Fruit fly (Drosophila melanogaster) whole organism, embryonic: Measurements from ENCODE around the gene CG17107.

Experiments
- C15 ChIP-seq: fragments of 200-800 bp; sonication (Bioruptor generic); IDR thresholded peaks from 3 replicates; pipeline ENCODE4 v1.3.6; 2022; ENCODE audit warnings: missing biosample characterization, missing genetic modification characterization
- CG10462 ChIP-seq: fragments of 200-800 bp; sonication (Bioruptor generic); optimal IDR thresholded peaks from 2 replicates; lab custom pipeline; 2016; ENCODE audit warnings: missing biosample characterization, missing genetic modification characterization
- CG11504 ChIP-seq: fragments of 200-800 bp; sonication (Bioruptor generic); optimal IDR thresholded peaks from 3 replicates; lab custom pipeline; 2019; ENCODE audit warnings: missing biosample characterization, mild to moderate bottlenecking, missing genetic modification characterization, moderate library complexity
- CG11560 ChIP-seq: fragments of 200-800 bp; sonication (Bioruptor generic); IDR thresholded peaks from 3 replicates; pipeline ENCODE4 v1.3.6; 2022; ENCODE audit warnings: missing biosample characterization, missing genetic modification characterization
- CG12299 ChIP-seq: fragments of 200-800 bp; sonication (Bioruptor generic); optimal IDR thresholded peaks from 2 replicates; lab custom pipeline; 2018; ENCODE audit warnings: missing biosample characterization, mild to moderate bottlenecking, missing genetic modification characterization
- CG12942 ChIP-seq: fragments of 200-800 bp; sonication (Bioruptor generic); optimal IDR thresholded peaks from 3 replicates; lab custom pipeline; 2016; ENCODE audit warnings: missing biosample characterization, missing genetic modification characterization
- CG14710 ChIP-seq: fragments of 200-800 bp; sonication (Bioruptor generic); optimal IDR thresholded peaks from 3 replicates; lab custom pipeline; 2019; ENCODE audit warnings: missing biosample characterization, mild to moderate bottlenecking, missing genetic modification characterization, moderate library complexity
- CG16779 ChIP-seq: fragments of 200-800 bp; sonication (Bioruptor generic); IDR thresholded peaks from 2 replicates; pipeline ENCODE4 v1.3.6; 2022; ENCODE audit warnings: missing biosample characterization, missing genetic modification characterization
- CG2199 ChIP-seq: fragments of 200-800 bp; sonication (Bioruptor generic); IDR thresholded peaks from 3 replicates; pipeline ENCODE4 v1.3.6; 2022; ENCODE audit warnings: missing biosample characterization, missing genetic modification characterization
- CG2712 ChIP-seq: fragments of 200-800 bp; optimal IDR thresholded peaks from 3 replicates; lab custom pipeline; 2019; ENCODE audit warnings: missing biosample characterization, mild to moderate bottlenecking, missing genetic modification characterization, moderate library complexity
- CG30020 ChIP-seq: fragments of 200-800 bp; optimal IDR thresholded peaks from 2 replicates; lab custom pipeline; 2019; ENCODE audit warnings: missing biosample characterization, mild to moderate bottlenecking, missing genetic modification characterization, moderate library complexity
- CG31441 ChIP-seq: fragments of 200-800 bp; sonication (Bioruptor generic); IDR thresholded peaks from 2 replicates; pipeline ENCODE4 v1.3.6; 2022; ENCODE audit warnings: missing biosample characterization, missing genetic modification characterization
- CG32532 ChIP-seq: fragments of 200-800 bp; sonication (Bioruptor generic); IDR thresholded peaks from 2 replicates; pipeline ENCODE4 v1.3.6; 2022; ENCODE audit warnings: missing biosample characterization, missing genetic modification characterization
- CG3995 ChIP-seq: fragments of 200-800 bp; sonication (Bioruptor generic); optimal IDR thresholded peaks from 3 replicates; lab custom pipeline; 2016; ENCODE audit warnings: missing biosample characterization, missing genetic modification characterization
- CG5180 ChIP-seq: fragments of 200-800 bp; sonication (Bioruptor generic); optimal IDR thresholded peaks from 3 replicates; lab custom pipeline; 2017; ENCODE audit warnings: missing biosample characterization, missing genetic modification characterization, mild to moderate bottlenecking, moderate library complexity, missing genetic modification reagents
- CTCF ChIP-seq: fragments of 200-800 bp; sonication (Bioruptor generic); optimal IDR thresholded peaks from 2 replicates; lab custom pipeline; 2017; ENCODE audit warnings: missing biosample characterization, mild to moderate bottlenecking, missing genetic modification characterization, moderate library complexity
- CoRest ChIP-seq: fragments of 200-800 bp; sonication (Bioruptor generic); optimal IDR thresholded peaks from 3 replicates; lab custom pipeline; 2018; ENCODE audit warnings: missing biosample characterization, mild to moderate bottlenecking, missing genetic modification characterization, moderate library complexity
- Dek ChIP-seq: fragments of 200-800 bp; sonication (Bioruptor generic); optimal IDR thresholded peaks from 3 replicates; lab custom pipeline; 2019; ENCODE audit warnings: missing biosample characterization, mild to moderate bottlenecking, missing genetic modification characterization, moderate library complexity
- Doc3 ChIP-seq: fragments of 200-800 bp; sonication (Bioruptor generic); IDR thresholded peaks from 3 replicates; pipeline ENCODE4 v1.3.6; 2022; ENCODE audit warnings: missing biosample characterization, missing genetic modification characterization; ENCODE audit not compliant: partially characterized antibody
- Elba2 ChIP-seq: fragments of 200-800 bp; sonication (Bioruptor generic); optimal IDR thresholded peaks from 3 replicates; lab custom pipeline; 2016; ENCODE audit warnings: missing biosample characterization, missing genetic modification characterization
- Ets65A ChIP-seq: fragments of 200-800 bp; sonication (Bioruptor generic); peaks from one replicate; lab custom pipeline; 2016; ENCODE audit warnings: missing biosample characterization, missing genetic modification characterization
- H2.0 ChIP-seq: fragments of 200-800 bp; sonication (Bioruptor generic); IDR thresholded peaks from 2 replicates; pipeline ENCODE4 v1.3.6; 2022; ENCODE audit warnings: missing biosample characterization, missing genetic modification characterization
- MBD-R2 ChIP-seq: fragments of 200-800 bp; sonication (Bioruptor generic); IDR thresholded peaks from 2 replicates; pipeline ENCODE4 v1.3.6; 2022; ENCODE audit warnings: missing biosample characterization, missing genetic modification characterization
- Max ChIP-seq: fragments of 200-800 bp; sonication (Bioruptor generic); optimal IDR thresholded peaks from 2 replicates; lab custom pipeline; 2016; ENCODE audit warnings: missing biosample characterization, mild to moderate bottlenecking, missing genetic modification characterization
- Mes4 ChIP-seq: fragments of 200-800 bp; sonication (Bioruptor generic); optimal IDR thresholded peaks from 2 replicates; lab custom pipeline; 2016; ENCODE audit warnings: missing biosample characterization, missing genetic modification characterization
- Myb ChIP-seq: fragments of 200-800 bp; sonication (Bioruptor generic); optimal IDR thresholded peaks from 2 replicates; lab custom pipeline; 2016; ENCODE audit warnings: missing biosample characterization, missing genetic modification characterization
- Opbp ChIP-seq: fragments of 200-800 bp; sonication (Bioruptor generic); IDR thresholded peaks from 3 replicates; pipeline ENCODE4 v1.3.6; 2022; ENCODE audit warnings: missing biosample characterization, missing genetic modification characterization; ENCODE audit not compliant: partially characterized antibody
- PHDP ChIP-seq: fragments of 200-800 bp; sonication (Bioruptor generic); optimal IDR thresholded peaks from 3 replicates; lab custom pipeline; 2018; ENCODE audit warnings: missing biosample characterization, mild to moderate bottlenecking, missing genetic modification characterization, moderate library complexity
- Sox100B ChIP-seq: fragments of 200-800 bp; sonication (Bioruptor generic); optimal IDR thresholded peaks from 3 replicates; lab custom pipeline; 2018; ENCODE audit warnings: missing biosample characterization, mild to moderate bottlenecking, missing genetic modification characterization
- Trl ChIP-seq, 3 experiments: fragments of >200 bp in 2 of 3; fragments of 200-800 bp in 1 of 3; sonication (Bioruptor generic) in 1 of 3; optimal IDR thresholded peaks; 2 replicates in 1 of 3; 3 replicates in 2 of 3; lab custom pipeline; 2016 to 2017; ENCODE audit warnings: missing biosample characterization in 1 of 3, missing genetic modification characterization in 1 of 3
- al ChIP-seq: fragments of 200-800 bp; sonication (Bioruptor generic); IDR thresholded peaks from 2 replicates; pipeline ENCODE4 v1.3.6; 2022; ENCODE audit warnings: missing biosample characterization, missing genetic modification characterization
- amos ChIP-seq: fragments of 200-800 bp; sonication (Bioruptor generic); IDR thresholded peaks from 2 replicates; pipeline ENCODE4 v1.3.6; 2022; ENCODE audit warnings: missing biosample characterization, missing genetic modification characterization; ENCODE audit not compliant: partially characterized antibody
- bbx ChIP-seq: fragments of 200-800 bp; sonication (Bioruptor generic); IDR thresholded peaks from 2 replicates; pipeline ENCODE4 v1.3.6; 2022; ENCODE audit warnings: missing biosample characterization, missing genetic modification characterization; ENCODE audit not compliant: partially characterized antibody
- btn ChIP-seq: fragments of 200-800 bp; sonication (Bioruptor generic); optimal IDR thresholded peaks from 2 replicates; lab custom pipeline; 2016; ENCODE audit warnings: missing biosample characterization, missing genetic modification characterization
- crp ChIP-seq, 2 experiments: fragments of 200-800 bp; sonication (Bioruptor generic); optimal IDR thresholded peaks; 2 replicates in 1 of 2; 3 replicates in 1 of 2; lab custom pipeline; 2017; ENCODE audit warnings: missing biosample characterization in 2 of 2, missing genetic modification characterization in 2 of 2, mild to moderate bottlenecking in 1 of 2, moderate library complexity in 1 of 2
- dysf ChIP-seq: fragments of 200-800 bp; sonication (Bioruptor generic); IDR thresholded peaks from 3 replicates; pipeline ENCODE4 v1.3.6; 2022; ENCODE audit warnings: missing biosample characterization, missing genetic modification characterization
- hth ChIP-seq: fragments of >200 bp; optimal IDR thresholded peaks from 2 replicates; lab custom pipeline; 2017; ENCODE audit warnings: inconsistent platforms
- inv ChIP-seq: fragments of 200-800 bp; sonication (Bioruptor generic); IDR thresholded peaks from 2 replicates; pipeline ENCODE4 v1.3.6; 2022; ENCODE audit warnings: missing biosample characterization, missing genetic modification characterization; ENCODE audit not compliant: partially characterized antibody
- nom ChIP-seq: fragments of 200-800 bp; sonication (Bioruptor generic); optimal IDR thresholded peaks from 2 replicates; lab custom pipeline; 2017; ENCODE audit warnings: missing biosample characterization, missing genetic modification characterization, mild to moderate bottlenecking, moderate library complexity, missing genetic modification reagents
- org-1 ChIP-seq: fragments of 200-800 bp; sonication (Bioruptor generic); optimal IDR thresholded peaks from 2 replicates; lab custom pipeline; 2017; ENCODE audit warnings: missing biosample characterization, missing genetic modification characterization
- pho ChIP-seq: fragments of 200-800 bp; sonication (Bioruptor generic); optimal IDR thresholded peaks from 2 replicates; lab custom pipeline; 2016; ENCODE audit warnings: missing biosample characterization, missing genetic modification characterization
- ro ChIP-seq: fragments of 200-800 bp; sonication (Bioruptor generic); IDR thresholded peaks from 2 replicates; pipeline ENCODE4 v1.3.6; 2022; ENCODE audit warnings: missing biosample characterization, missing genetic modification characterization
- run ChIP-seq: fragments of 200-800 bp; sonication (Bioruptor generic); optimal IDR thresholded peaks from 3 replicates; lab custom pipeline; 2018; ENCODE audit warnings: missing biosample characterization, mild to moderate bottlenecking, missing genetic modification characterization
- sens ChIP-seq: fragments of 200-800 bp; sonication (Bioruptor generic); peaks from one replicate; lab custom pipeline; 2016; ENCODE audit warnings: missing biosample characterization, missing genetic modification characterization
- seq ChIP-seq: fragments of 200-800 bp; sonication (Bioruptor generic); IDR thresholded peaks from 2 replicates; pipeline ENCODE4 v1.3.6; 2022; ENCODE audit warnings: missing biosample characterization, missing genetic modification characterization
- stwl ChIP-seq: fragments of 200-800 bp; sonication (Bioruptor generic); optimal IDR thresholded peaks from 3 replicates; lab custom pipeline; 2018; ENCODE audit warnings: missing biosample characterization, mild to moderate bottlenecking, missing genetic modification characterization, moderate library complexity
- sug ChIP-seq: fragments of 200-800 bp; optimal IDR thresholded peaks from 2 replicates; lab custom pipeline; 2019; ENCODE audit warnings: missing biosample characterization, mild to moderate bottlenecking, missing genetic modification characterization, moderate library complexity
- tio ChIP-seq: fragments of 200-800 bp; sonication (Bioruptor generic); optimal IDR thresholded peaks from 2 replicates; lab custom pipeline; 2017; ENCODE audit warnings: missing biosample characterization, missing genetic modification characterization, inconsistent platforms
- tll ChIP-seq, 2 experiments: fragments of 200-800 bp in 1 of 2; fragments of >200 bp in 1 of 2; sonication (Bioruptor generic) in 1 of 2; optimal IDR thresholded peaks; 2 replicates each; lab custom pipeline; 2017 to 2019; ENCODE audit warnings: missing biosample characterization in 2 of 2, missing genetic modification characterization in 2 of 2, mild to moderate bottlenecking in 1 of 2, moderate library complexity in 1 of 2

CG17107 gene

DNA sequence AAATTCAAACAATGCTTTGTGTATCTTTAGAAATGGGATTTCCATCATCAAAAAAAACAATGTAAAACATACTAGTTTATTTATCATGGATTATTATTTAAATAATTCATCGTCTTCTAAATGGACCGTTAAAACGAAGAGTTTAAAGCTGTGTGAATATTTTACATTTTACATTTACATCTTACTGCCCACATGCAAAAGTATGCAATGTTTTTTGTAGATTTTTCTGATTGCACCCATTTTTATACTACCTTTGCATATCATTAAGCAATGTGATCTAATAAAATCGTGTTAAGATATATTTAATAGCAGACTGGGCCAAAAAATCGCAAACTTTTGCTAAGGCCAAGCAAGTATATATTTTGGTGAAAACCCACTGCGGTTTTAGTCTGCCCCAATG lies 10.2 kb upstream of the CG17107 start:
- TF ChIP-seq CTCF (GFP tag; lab: Kevin White, UChicago) (peak; percentile 49), Sox100B (no peak), run (tag; lab: Kevin White, UChicago) (no peak), CG3995 (no peak), stwl (tag; lab: Kevin White, UChicago) (peak; percentile 8), CG30020 (tag; lab: Kevin White, UChicago) (no peak), pho (GFP tag; lab: Kevin White, UChicago) (no peak), tio (GFP tag; lab: Kevin White, UChicago) (no peak), Max (GFP tag; lab: Kevin White, UChicago) (no peak), Dek (tag; lab: Kevin White, UChicago) (no peak), tll (GFP tag; optimal IDR thresholded peaks at IDR 0.05; lab: Kevin White, UChicago) (no peak), amos (GFP tag; lab: Robert Waterston, UW) (peak; percentile 23; the same call in 1 of the 2 replicates), Myb (peak; percentile 80), CG12942 (GFP tag; lab: Kevin White, UChicago) (no peak), ro (GFP tag; lab: Robert Waterston, UW) (no peak), inv (no peak), Mes4 (GFP tag; lab: Kevin White, UChicago) (no peak), CG31441 (no peak), dysf (GFP tag; lab: Robert Waterston, UW) (no peak), al (GFP tag; lab: Robert Waterston, UW) (no peak), CG32532 (no peak), Ets65A (no peak), sens (GFP tag; lab: Kevin White, UChicago) (peak; percentile 12), sug (tag; lab: Kevin White, UChicago) (no peak), C15 (GFP tag; lab: Robert Waterston, UW) (no peak), hth (lab: Kevin White, UChicago) (no peak), MBD-R2 (GFP tag; lab: Robert Waterston, UW) (no peak), bbx (GFP tag; lab: Robert Waterston, UW) (no peak), CG11504 (tag; lab: Kevin White, UChicago) (peak; percentile 44), CG2199 (GFP tag; lab: Robert Waterston, UW) (0 out of 3 replicates have a peak, but pooled peaks have one; percentile 60)
- TF ChIP-seq, all 482 proteins: peak for 7

DNA sequence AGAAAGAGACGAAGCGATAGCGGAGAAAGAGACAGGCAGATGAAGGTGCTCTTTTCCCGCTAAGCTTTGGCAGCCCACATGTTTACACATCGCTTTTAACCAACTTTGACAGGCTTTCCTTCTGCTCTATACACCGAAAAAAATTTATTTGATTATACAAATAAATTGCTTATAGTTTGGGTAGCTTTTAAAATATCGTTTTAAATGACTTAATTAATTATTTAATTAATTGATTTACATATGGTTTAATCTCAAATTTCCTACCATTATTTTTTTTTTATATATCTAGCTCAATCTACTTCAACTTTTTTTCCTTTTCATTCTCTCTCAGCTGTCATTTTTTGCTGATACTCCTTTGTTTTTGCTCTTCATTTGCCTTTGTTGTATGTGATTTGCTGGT lies 8.7 kb upstream of the CG17107 start:
- TF ChIP-seq CG10462 (GFP tag; lab: Kevin White, UChicago), result no peak
- no peak for TF ChIP-seq org-1 (GFP tag; lab: Kevin White, UChicago)
- TF ChIP-seq btn (GFP tag; lab: Kevin White, UChicago), result no peak
- TF ChIP-seq Opbp, result no peak
- TF ChIP-seq crp (GFP tag; optimal IDR thresholded peaks at IDR 0.05; lab: Kevin White, UChicago), result no peak
- TF ChIP-seq nom (GFP tag; lab: Kevin White, UChicago), result peak; percentile 17
- no peak for TF ChIP-seq CG11560 (tag; lab: Robert Waterston, UW)
- TF ChIP-seq, all 482 proteins: peak for 1

DNA sequence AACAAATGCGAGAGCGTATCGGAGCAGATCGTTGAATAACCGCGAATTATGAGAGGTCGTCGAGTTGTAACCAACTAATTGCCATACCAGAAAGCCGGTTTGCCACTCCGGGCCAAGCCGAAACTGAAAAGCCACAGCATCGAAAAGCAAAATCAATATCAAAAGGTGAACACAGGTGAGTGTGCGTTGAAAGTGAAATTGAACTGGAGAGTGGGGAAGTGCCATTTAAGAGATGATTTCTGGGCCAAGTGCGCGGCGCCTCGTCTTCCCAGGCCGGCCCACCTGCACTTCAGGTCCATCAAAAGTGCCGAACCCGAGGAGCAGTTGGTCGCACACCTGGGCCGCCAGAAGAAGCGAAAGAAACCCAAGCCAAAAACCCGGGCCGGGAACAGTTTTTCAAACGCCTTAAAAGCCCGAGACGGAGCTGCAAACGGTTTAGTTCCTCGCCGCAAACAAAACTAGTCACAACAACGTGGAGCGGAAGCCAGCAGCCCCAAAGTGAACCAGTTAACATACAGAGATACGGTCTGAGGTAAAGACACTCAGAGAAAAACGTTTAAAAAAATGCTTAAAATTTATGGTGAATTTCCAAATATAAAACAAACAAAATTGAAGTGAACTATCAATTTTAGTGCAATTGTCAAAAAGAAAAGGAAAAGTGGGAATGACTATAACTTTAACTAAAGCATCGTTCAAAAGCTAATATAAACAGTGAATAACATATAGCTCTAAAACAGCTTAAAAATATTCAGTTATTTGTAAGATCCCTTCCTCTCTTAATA lies 4.6 kb upstream of the CG17107 start, which contains the start of gene CG17104:
TSS of gene CG17104 (plus strand) at position 266 of the 782 bp plus-strand sequence.
- TF ChIP-seq CG2712 (no peak), MBD-R2 (GFP tag; lab: Robert Waterston, UW) (no peak), H2.0 (GFP tag; lab: Robert Waterston, UW) (0 out of 2 replicates have a peak, but pooled peaks have one; percentile 14), CG14710 (tag; lab: Kevin White, UChicago) (no peak), Trl (optimal IDR thresholded peaks at IDR 0.05; lab: Kevin White, UChicago) (no peak), Trl (GFP tag; optimal IDR thresholded peaks at IDR 0.05; lab: Kevin White, UChicago) (peak; percentile 9), CoRest (tag; lab: Kevin White, UChicago) (peak; percentile 44), Elba2 (GFP tag; lab: Kevin White, UChicago) (no peak), Doc3 (GFP tag; lab: Robert Waterston, UW) (no peak), CG12299 (no peak), CG16779 (GFP tag; lab: Robert Waterston, UW) (no peak), Mes4 (GFP tag; lab: Kevin White, UChicago) (no peak), seq (GFP tag; lab: Robert Waterston, UW) (no peak), PHDP (tag; lab: Kevin White, UChicago) (peak; percentile 53), CG5180 (no peak)
